Fruit fly (Drosophila melanogaster) whole organism: ENCODE results near the gene lute.

Experiments
- CG8478 ChIP-seq: fragments of >200 bp; optimal IDR thresholded peaks from 2 replicates; lab custom pipeline; 2018; ENCODE audit warnings: inconsistent platforms
- Dll ChIP-seq: fragments of >200 bp; optimal IDR thresholded peaks from 2 replicates; lab custom pipeline; 2017
- EcR ChIP-seq, 2 experiments: fragments of >200 bp; optimal IDR thresholded peaks; 2 replicates each; lab custom pipeline; 2017; ENCODE audit warnings: missing biosample characterization in 2 of 2, missing genetic modification characterization in 2 of 2, missing genetic modification reagents in 2 of 2
- pan ChIP-seq: fragments of >200 bp; optimal IDR thresholded peaks from 2 replicates; lab custom pipeline; 2017
- psq ChIP-seq: fragments of >200 bp; optimal IDR thresholded peaks from 2 replicates; lab custom pipeline; 2017
- usp ChIP-seq: fragments of >200 bp; optimal IDR thresholded peaks from 2 replicates; lab custom pipeline; 2017; ENCODE audit warnings: missing biosample characterization, missing genetic modification characterization, mixed read lengths

dm6 chr3R:17379742-17380141, at the start of gene lute:
- no peak for TF ChIP-seq EcR (GFP tag; optimal IDR thresholded peaks at IDR 0.05; lab: Kevin White, UChicago)
- no peak for TF ChIP-seq psq (lab: Kevin White, UChicago)
- TF ChIP-seq usp (GFP tag; lab: Kevin White, UChicago), result no peak
- no peak for TF ChIP-seq CG8478 (lab: Kevin White, UChicago)
- no peak for TF ChIP-seq Dll (lab: Kevin White, UChicago)
- no peak for TF ChIP-seq pan (lab: Kevin White, UChicago)
